Fruit fly (Drosophila melanogaster) Kc167 (cell line): ENCODE data around the gene flr.

Experiments used
- Myc ChIP-seq: fragments of >200 bp; optimal IDR thresholded peaks from 2 replicates; lab custom pipeline; 2017; ENCODE audit warnings: missing external identifiers
- Sin3A ChIP-seq: fragments of >200 bp; optimal IDR thresholded peaks from 2 replicates; lab custom pipeline; 2018; ENCODE audit warnings: missing external identifiers
- h ChIP-seq: fragments of >200 bp; optimal IDR thresholded peaks from 3 replicates; lab custom pipeline; 2018; ENCODE audit warnings: missing external identifiers
- insv ChIP-seq: fragments of >200 bp; optimal IDR thresholded peaks from 3 replicates; lab custom pipeline; 2018; ENCODE audit warnings: missing external identifiers
- psq ChIP-seq: fragments of >200 bp; optimal IDR thresholded peaks from 2 replicates; lab custom pipeline; 2017; ENCODE audit warnings: missing external identifiers
- ttk ChIP-seq: sonication (Bioruptor generic); optimal IDR thresholded peaks from 2 replicates; lab custom pipeline; 2017; ENCODE audit warnings: missing external identifiers

Gene flr

DNA sequence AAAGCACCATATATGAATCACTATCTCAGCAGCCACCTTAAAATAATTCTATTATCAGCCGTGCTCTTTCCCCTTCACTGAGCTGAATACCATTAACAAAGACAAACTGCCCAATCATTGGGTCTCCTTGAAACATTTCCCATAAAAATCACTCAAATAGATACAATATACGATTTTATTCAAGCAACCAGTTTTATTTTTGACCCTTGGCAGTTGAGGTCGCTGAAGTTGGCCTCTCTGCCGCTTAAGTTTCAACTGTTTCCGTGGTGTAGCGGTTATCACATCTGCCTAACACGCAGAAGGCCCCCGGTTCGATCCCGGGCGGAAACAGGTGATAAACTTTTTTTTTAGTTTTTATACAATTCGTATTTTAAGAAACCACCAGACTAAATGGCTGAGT, 20.1 kb downstream of the flr start:
- no peak for TF ChIP-seq h (lab: Kevin White, UChicago)
- no peak for TF ChIP-seq insv (lab: Kevin White, UChicago)
- TF ChIP-seq Sin3A (lab: Kevin White, UChicago): no peak
- TF ChIP-seq Myc (lab: Kevin White, UChicago): no peak
- no peak for TF ChIP-seq ttk (lab: Kevin White, UChicago)
- TF ChIP-seq psq: no peak

DNA sequence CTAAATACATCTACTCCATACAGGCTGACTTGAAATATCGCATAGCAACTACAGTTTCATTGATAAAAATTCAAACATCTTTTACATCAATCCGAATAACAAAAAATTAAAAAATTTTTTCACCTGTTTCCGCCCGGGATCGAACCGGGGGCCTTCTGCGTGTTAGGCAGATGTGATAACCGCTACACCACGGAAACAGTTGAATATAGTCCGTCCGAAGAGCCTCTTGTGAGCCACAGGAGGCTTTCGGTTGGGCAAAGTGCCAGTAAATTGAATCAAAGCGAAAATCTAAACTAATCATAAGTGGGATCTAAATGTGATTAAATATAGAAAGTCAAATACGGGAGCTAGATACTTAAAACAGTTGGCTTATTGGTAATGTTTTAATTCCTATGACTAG, 20.9 kb downstream of the flr start:
- TF ChIP-seq insv (lab: Kevin White, UChicago) (no peak), Sin3A (lab: Kevin White, UChicago) (no peak), h (lab: Kevin White, UChicago) (no peak), psq (no peak), ttk (lab: Kevin White, UChicago) (no peak), Myc (lab: Kevin White, UChicago) (no peak)

DNA sequence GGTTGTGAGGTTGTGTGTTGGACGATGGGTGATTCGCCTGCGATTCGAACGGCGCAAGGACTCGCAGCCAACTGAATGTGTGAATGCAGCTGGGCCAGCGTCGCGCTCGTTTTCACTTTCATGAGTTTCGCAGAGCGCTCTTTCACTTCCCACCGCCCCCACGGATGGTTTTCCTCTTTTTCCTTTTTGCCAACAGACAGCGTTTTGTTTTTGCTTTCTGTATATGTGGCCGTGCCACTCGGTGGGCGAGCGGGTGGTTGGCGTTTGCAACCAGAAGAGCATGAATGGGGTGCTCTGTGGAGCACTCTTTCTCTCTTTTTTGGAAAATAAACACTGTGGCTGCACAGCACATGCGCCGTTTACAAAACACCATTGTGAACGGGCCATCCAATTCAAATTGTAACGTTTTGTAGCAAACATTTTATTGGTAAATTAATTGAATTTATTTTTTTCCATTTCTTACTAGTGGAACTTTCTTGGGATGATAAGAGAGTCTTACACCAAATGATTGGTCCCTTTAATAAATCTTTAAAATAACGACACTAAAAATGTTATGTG, 22.6 kb downstream of the flr start, which contains the start of gene CG10713:
TSS of gene CG10713 (minus strand) at position 60 of the 558 bp plus-strand sequence.
- no peak for TF ChIP-seq ttk (lab: Kevin White, UChicago)
- no peak for TF ChIP-seq Myc (lab: Kevin White, UChicago)
- TF ChIP-seq psq: no peak
- no peak for TF ChIP-seq insv (lab: Kevin White, UChicago)
- TF ChIP-seq Sin3A (lab: Kevin White, UChicago): no peak
- no peak for TF ChIP-seq h (lab: Kevin White, UChicago)

DNA sequence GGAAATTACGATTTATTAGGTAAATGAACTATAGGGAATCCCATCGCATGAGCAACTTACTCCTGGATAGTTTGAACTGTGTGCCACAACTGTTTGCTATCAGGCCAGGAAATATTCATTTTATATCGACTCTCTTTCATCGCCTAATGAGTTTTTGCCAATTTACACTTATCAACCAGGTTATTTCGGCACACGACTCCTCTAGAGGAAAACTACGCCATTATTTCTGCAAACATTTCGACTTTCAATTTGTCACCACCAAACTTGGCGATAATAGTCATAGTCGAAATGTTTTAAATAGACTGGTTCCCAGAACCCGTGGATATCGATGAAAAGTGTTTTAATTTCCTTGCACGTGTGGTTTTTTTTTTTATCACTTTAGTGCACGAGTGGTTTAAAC, 24.4 kb downstream of the flr start, which contains the start of gene CG10154:
TSS of gene CG10154 (minus strand) at position 101 of the 400 bp plus-strand sequence.
- no peak for TF ChIP-seq psq

DNA sequence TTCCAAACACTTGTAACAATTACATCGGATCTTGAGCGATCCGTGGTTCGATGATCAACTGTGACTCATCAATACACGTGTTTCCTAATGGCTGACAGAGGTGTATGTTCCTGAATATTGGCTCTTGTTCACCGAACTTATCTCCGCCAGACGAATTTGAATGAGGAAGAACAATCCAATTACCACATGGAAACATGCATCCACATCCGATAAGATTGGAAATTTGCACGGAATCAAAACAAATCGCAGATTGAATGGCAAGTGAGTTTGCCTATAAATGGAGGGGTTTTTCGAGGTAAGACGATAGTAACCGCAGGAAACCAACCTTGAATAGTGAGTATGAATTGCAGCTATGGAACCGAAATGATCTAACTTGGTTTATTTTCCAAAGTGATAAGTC, 25.0 kb downstream of the flr start, which contains the start of gene CG10725:
TSS of gene CG10725 (plus strand) at position 301 of the 400 bp plus-strand sequence.
- TF ChIP-seq ttk (lab: Kevin White, UChicago) (no peak), psq (no peak), h (lab: Kevin White, UChicago) (no peak), insv (lab: Kevin White, UChicago) (no peak), Sin3A (lab: Kevin White, UChicago) (no peak), Myc (lab: Kevin White, UChicago) (no peak)

DNA sequence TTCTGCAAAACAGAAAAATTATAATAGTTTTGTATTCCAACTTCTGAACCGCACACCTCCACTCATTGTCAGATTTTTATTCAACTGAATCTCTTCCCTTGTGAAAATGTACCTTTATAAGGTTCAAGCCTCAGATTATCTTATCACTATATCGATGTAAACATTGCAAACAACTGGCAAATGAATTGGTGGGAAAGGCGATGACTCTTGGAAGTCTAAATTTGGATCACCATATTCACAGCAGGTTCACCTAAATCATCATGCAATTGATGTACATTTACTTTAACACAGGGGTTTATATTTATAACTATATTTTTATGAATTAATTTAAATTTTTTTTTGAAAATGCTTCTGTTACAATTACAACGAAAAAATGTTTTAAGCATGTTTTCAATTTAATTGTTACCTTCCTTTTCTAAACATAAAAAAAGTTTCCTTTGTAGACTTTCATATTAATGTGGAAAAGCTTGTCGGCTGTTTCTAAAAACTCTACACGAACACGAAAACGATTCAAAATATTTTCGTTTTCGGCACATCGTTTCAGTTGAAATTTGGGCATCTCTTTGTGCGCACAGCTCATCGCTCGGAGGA, 27.8 kb downstream of the flr start, which contains the start of the genes CG10140 and CG14109:
TSS of gene CG10140 (minus strand) at position 101 of the 591 bp plus-strand sequence.
TSS of gene CG14109 (plus strand) at position 541 of the 591 bp plus-strand sequence.
- TF ChIP-seq Myc (lab: Kevin White, UChicago) (no peak), insv (lab: Kevin White, UChicago) (no peak), ttk (lab: Kevin White, UChicago) (no peak), h (lab: Kevin White, UChicago) (no peak), psq (no peak), Sin3A (lab: Kevin White, UChicago) (no peak)

DNA sequence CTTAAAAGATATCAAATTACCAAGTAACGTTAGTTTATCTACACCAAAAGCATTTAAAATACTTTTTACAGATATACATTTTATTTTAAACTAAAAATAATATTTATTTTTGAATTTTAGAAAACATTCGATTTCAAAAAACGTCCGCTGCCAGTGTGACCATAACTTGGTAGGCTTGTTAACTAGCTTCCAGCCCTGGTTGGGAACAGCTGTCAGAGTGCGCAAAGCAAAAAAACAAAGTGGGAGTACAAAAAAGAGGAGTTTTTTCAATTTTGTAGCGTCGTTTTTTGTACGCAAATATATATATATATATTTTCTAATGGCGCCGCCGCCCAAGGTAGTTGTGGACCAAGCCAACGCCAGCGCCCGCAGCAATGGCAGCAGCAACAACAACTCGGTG, 29.8 kb downstream of the flr start, which contains the start of gene cmb:
TSS of gene cmb (plus strand) at position 195 of the 400 bp plus-strand sequence.
- no peak for TF ChIP-seq Myc (lab: Kevin White, UChicago)
- no peak for TF ChIP-seq h (lab: Kevin White, UChicago)
- TF ChIP-seq psq: no peak
- TF ChIP-seq Sin3A (lab: Kevin White, UChicago): no peak
- TF ChIP-seq ttk (lab: Kevin White, UChicago): no peak
- no peak for TF ChIP-seq insv (lab: Kevin White, UChicago)

DNA sequence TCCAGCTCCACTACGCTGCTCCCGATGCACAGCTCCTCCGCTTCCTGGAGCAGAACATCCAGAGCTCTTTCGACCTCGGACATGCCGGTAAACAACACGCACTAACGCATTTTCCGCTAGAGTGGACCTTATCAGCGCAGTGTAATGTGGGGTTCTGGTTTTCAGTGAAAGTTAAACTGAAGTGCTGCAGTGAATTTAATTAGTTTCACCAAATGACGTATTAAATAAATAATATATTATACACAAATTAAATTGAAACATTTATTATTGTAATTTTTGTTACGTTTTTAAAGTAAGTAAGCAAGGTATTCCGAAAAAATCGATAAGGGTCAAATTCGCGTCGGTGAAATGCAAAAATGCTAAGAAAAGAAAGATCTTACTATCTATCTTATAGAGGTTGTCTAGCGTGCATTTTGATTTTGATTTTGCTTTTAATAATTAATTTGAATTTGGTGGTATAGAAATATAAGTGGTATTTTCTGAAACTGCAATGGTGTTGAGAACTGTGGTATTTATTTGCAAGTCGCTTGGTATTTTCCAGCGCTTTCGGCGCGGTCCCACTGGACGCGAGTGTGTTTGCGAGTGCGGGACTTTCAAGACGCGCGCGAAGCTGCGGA, 37.6 kb downstream of the flr start, which contains the start of the genes JMJD7 and CG10738:
TSS of gene JMJD7 (minus strand) at position 107 of the 617 bp plus-strand sequence.
TSS of gene CG10738 (plus strand) at position 594 of the 617 bp plus-strand sequence.
- no peak for TF ChIP-seq insv (lab: Kevin White, UChicago)
- TF ChIP-seq h (lab: Kevin White, UChicago): no peak
- no peak for TF ChIP-seq ttk (lab: Kevin White, UChicago)
- TF ChIP-seq Myc (lab: Kevin White, UChicago): no peak
- TF ChIP-seq Sin3A (lab: Kevin White, UChicago): no peak
- no peak for TF ChIP-seq psq

DNA sequence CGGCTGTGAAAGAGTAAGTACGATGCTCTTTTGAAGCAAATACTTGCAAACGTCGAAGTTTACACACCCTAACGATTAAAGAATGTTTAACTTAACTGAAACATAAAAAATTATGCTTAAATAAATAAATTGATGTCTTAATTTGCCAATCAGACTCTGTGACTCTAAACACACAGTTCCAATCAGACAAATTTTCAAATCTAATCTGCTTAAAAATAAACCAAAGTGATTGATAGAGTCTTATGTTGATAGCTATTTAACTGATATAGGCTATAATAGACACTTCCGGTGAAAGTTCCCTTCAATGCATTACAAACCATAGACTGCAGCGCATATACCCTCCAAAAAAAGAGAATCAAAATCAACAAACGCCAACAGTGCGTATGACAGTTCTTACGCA, 38.9 kb downstream of the flr start:
- no peak for TF ChIP-seq insv (lab: Kevin White, UChicago)
- TF ChIP-seq Sin3A (lab: Kevin White, UChicago): no peak
- no peak for TF ChIP-seq psq
- TF ChIP-seq ttk (lab: Kevin White, UChicago): no peak
- TF ChIP-seq h (lab: Kevin White, UChicago): no peak
- TF ChIP-seq Myc (lab: Kevin White, UChicago): no peak

DNA sequence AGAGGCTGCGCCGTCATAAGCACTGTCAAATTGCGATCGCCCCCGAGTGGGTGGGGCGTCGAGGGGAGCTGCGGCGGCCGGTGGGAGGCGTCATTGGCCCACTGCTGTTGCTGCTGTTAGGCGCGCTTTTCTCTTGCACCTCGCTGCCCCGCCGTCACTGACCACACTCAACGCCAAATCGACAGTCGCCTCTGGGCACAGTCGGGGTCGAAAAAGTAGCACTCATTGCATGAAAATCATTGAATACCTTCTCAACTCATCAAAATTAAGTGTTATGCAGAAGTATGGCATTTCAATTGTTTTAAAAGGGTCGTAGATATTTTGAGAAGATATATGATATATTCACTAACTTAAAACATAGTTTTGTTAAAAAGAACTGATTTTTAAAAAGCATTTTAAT, 39.6 kb downstream of the flr start:
- no peak for TF ChIP-seq Sin3A (lab: Kevin White, UChicago)
- TF ChIP-seq h (lab: Kevin White, UChicago): no peak
- TF ChIP-seq psq: no peak

DNA sequence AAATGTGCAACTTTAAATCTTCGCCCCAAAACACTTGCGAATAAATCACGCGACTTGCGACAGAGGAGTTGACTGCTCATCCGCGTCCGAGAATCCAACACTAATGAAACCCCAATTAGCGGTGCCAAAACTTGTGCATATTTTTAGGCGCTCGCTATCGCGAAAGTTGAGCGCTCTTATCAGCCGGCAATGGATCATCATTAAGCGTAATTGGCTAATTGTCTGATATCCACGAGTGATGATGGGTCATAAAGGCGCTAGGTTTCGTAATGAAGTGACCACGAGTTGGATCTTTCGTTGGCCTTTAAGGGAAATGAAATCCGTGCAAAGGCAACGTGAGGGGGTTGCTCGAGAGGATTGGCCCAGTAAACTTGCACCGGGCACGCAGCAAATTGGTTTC, 42.1 kb downstream of the flr start:
- TF ChIP-seq Myc (lab: Kevin White, UChicago) (no peak), ttk (lab: Kevin White, UChicago) (no peak)

DNA sequence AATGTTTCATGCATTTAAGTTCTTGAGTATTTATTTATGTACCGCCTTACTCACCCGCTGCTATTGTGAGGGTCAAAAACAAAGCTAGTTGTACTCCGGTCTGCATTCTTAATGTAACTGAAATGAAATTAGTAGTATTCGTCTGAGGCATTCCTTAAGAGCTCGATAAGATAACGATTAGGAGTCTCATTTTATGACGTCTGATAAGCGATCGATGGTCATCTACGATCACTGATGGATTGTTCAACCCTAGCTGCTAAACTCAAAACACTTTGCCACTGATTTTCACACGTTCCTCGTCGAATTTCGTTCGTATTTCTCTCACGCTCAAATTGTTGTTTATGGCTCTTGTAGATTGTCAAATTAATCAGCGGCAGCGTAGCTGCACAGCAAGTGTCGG, 44.5 kb downstream of the flr start, which contains the start of gene CG10116:
TSS of gene CG10116 (minus strand) at position 106 of the 400 bp plus-strand sequence.
- TF ChIP-seq Sin3A (lab: Kevin White, UChicago): no peak
- no peak for TF ChIP-seq ttk (lab: Kevin White, UChicago)
- TF ChIP-seq psq: no peak
- no peak for TF ChIP-seq Myc (lab: Kevin White, UChicago)
- no peak for TF ChIP-seq h (lab: Kevin White, UChicago)
- TF ChIP-seq insv (lab: Kevin White, UChicago): no peak
